Worm (Caenorhabditis elegans) whole organism, L4 larva: Measurements from ENCODE around the gene seip-1.

ENCODE experiments used
- D1046.2 ChIP-seq: fragments of 200-800 bp; sonication (Bioruptor generic); IDR thresholded peaks from 2 replicates; pipeline ENCODE4 v1.3.6; 2022; ENCODE audit warnings: missing genetic modification characterization, missing compliant biosample characterization
- F10B5.3 ChIP-seq: sonication (generic microtip); optimal IDR thresholded peaks from 2 replicates; lab custom pipeline; 2016; ENCODE audit warnings: mild to moderate bottlenecking, missing genetic modification characterization, missing compliant biosample characterization
- F26F4.8 ChIP-seq: fragments of 200-800 bp; sonication (Bioruptor generic); conservative IDR thresholded peaks from 2 replicates; pipeline ENCODE4 v1.3.6; 2022; ENCODE audit warnings: missing genetic modification characterization, missing compliant biosample characterization
- T26A8.4 ChIP-seq: fragments of 200-800 bp; sonication (Bioruptor generic); IDR thresholded peaks from 2 replicates; pipeline ENCODE4 v1.3.6; 2022; ENCODE audit warnings: missing genetic modification characterization, missing compliant biosample characterization
- Y105C5A.15 ChIP-seq: fragments of 200-800 bp; sonication (Bioruptor generic); IDR thresholded peaks from 2 replicates; pipeline ENCODE4 v1.3.6; 2022; ENCODE audit warnings: missing genetic modification characterization, missing compliant biosample characterization
- Y48G9A.11 ChIP-seq: fragments of 200-800 bp; sonication (Bioruptor generic); IDR thresholded peaks from 2 replicates; pipeline ENCODE4 v1.3.6; 2022; ENCODE audit warnings: missing genetic modification reagents, missing genetic modification characterization, missing compliant biosample characterization
- Y5F2A.4 ChIP-seq: fragments of 200-800 bp; sonication (Bioruptor generic); optimal IDR thresholded peaks from 2 replicates; lab custom pipeline; 2018; ENCODE audit warnings: mild to moderate bottlenecking, missing genetic modification characterization, missing compliant biosample characterization
- aha-1 ChIP-seq: fragments of 150-350 bp; peaks from one replicate; lab custom pipeline; 2014; ENCODE audit warnings: missing biosample characterization, missing genetic modification characterization
- aly-2 ChIP-seq: sonication (generic microtip); optimal IDR thresholded peaks from 2 replicates; lab custom pipeline; 2018; ENCODE audit warnings: missing biosample characterization, missing genetic modification characterization
- ama-1 ChIP-seq: fragments of 150-350 bp; optimal IDR thresholded peaks from 2 replicates; lab custom pipeline; 2014; ENCODE audit warnings: inconsistent platforms, mixed read lengths
- arid-1 ChIP-seq: fragments of 200-800 bp; sonication (Bioruptor generic); conservative IDR thresholded peaks from 2 replicates; pipeline ENCODE4 v1.3.6; 2022; ENCODE audit warnings: missing genetic modification reagents, missing genetic modification characterization, missing compliant biosample characterization
- ceh-20 ChIP-seq: fragments of 200-800 bp; sonication (Bioruptor generic); IDR thresholded peaks from 2 replicates; pipeline ENCODE4 v1.3.6; 2022; ENCODE audit warnings: missing genetic modification reagents, missing genetic modification characterization, missing compliant biosample characterization
- ceh-28 ChIP-seq: fragments of 150-350 bp; optimal IDR thresholded peaks from 2 replicates; lab custom pipeline; 2014; ENCODE audit warnings: missing biosample characterization, missing genetic modification reagents, missing genetic modification characterization
- ceh-82 ChIP-seq: sonication (generic microtip); optimal IDR thresholded peaks from 2 replicates; lab custom pipeline; 2017; ENCODE audit warnings: missing biosample characterization, missing genetic modification characterization
- ctbp-1 ChIP-seq: fragments of 200-800 bp; sonication (Bioruptor generic); IDR thresholded peaks from 2 replicates; pipeline ENCODE4 v1.3.6; 2022; ENCODE audit warnings: missing genetic modification reagents, missing genetic modification characterization, missing compliant biosample characterization
- daf-16 ChIP-seq, 3 experiments: sonication (generic microtip); optimal IDR thresholded peaks; 2 replicates each; lab custom pipeline; 2016 to 2017; ENCODE audit warnings: missing genetic modification characterization in 3 of 3, missing genetic modification reagents in 3 of 3, mild to moderate bottlenecking in 2 of 3, missing compliant biosample characterization in 2 of 3, missing biosample characterization in 1 of 3, moderate library complexity in 1 of 3
- daf-19 ChIP-seq: fragments of 200-800 bp; sonication (Bioruptor generic); conservative IDR thresholded peaks from 2 replicates; pipeline ENCODE4 v1.3.6; 2022; ENCODE audit warnings: missing genetic modification characterization, missing compliant biosample characterization
- daf-8 ChIP-seq: fragments of 200-800 bp; sonication (Bioruptor generic); IDR thresholded peaks from 2 replicates; pipeline ENCODE4 v1.3.6; 2022; ENCODE audit warnings: missing genetic modification characterization, missing compliant biosample characterization
- dmd-6 ChIP-seq: fragments of 200-800 bp; sonication (Bioruptor generic); IDR thresholded peaks from 2 replicates; pipeline ENCODE4 v1.3.6; 2022; ENCODE audit warnings: missing genetic modification reagents, missing genetic modification characterization, missing compliant biosample characterization
- dmd-8 ChIP-seq: fragments of 200-800 bp; sonication (Bioruptor generic); IDR thresholded peaks from 2 replicates; pipeline ENCODE4 v1.3.6; 2022; ENCODE audit warnings: missing genetic modification characterization, missing compliant biosample characterization
- dmd-9 ChIP-seq: fragments of 200-800 bp; sonication (Bioruptor generic); IDR thresholded peaks from 2 replicates; pipeline ENCODE4 v1.3.6; 2022; ENCODE audit warnings: missing genetic modification reagents, missing genetic modification characterization, missing compliant biosample characterization
- duxl-1 ChIP-seq: sonication (generic microtip); optimal IDR thresholded peaks from 2 replicates; lab custom pipeline; 2016; ENCODE audit warnings: mild to moderate bottlenecking, missing genetic modification characterization, moderate library complexity, missing compliant biosample characterization; ENCODE audit not compliant: poor library complexity
- egl-27 ChIP-seq: sonication (generic microtip); optimal IDR thresholded peaks from 3 replicates; lab custom pipeline; 2017; ENCODE audit warnings: missing biosample characterization, missing genetic modification reagents, missing genetic modification characterization
- egl-43 ChIP-seq: fragments of 200-800 bp; sonication (Bioruptor generic); IDR thresholded peaks from 2 replicates; pipeline ENCODE4 v1.3.6; 2022; ENCODE audit warnings: missing genetic modification reagents, missing genetic modification characterization, missing compliant biosample characterization
- hlh-11 ChIP-seq: fragments of 200-800 bp; sonication (Bioruptor generic); optimal IDR thresholded peaks from 2 replicates; lab custom pipeline; 2018; ENCODE audit warnings: mild to moderate bottlenecking, missing genetic modification characterization, missing compliant biosample characterization
- hmg-1.1 ChIP-seq: fragments of 200-800 bp; sonication (Bioruptor generic); IDR thresholded peaks from 2 replicates; pipeline ENCODE4 v1.3.6; 2022; ENCODE audit warnings: missing genetic modification reagents, missing genetic modification characterization, missing compliant biosample characterization
- jun-1 ChIP-seq: fragments of 150-350 bp; optimal IDR thresholded peaks from 2 replicates; lab custom pipeline; 2014; ENCODE audit warnings: missing biosample characterization, missing genetic modification reagents, missing genetic modification characterization
- lin-29 ChIP-seq: fragments of 200-800 bp; sonication (Bioruptor generic); IDR thresholded peaks from 2 replicates; pipeline ENCODE4 v1.3.6; 2022; ENCODE audit warnings: missing genetic modification reagents, missing genetic modification characterization, missing compliant biosample characterization
- lin-38 ChIP-seq: fragments of 200-800 bp; sonication (Bioruptor generic); IDR thresholded peaks from 2 replicates; pipeline ENCODE4 v1.3.6; 2022; ENCODE audit warnings: missing genetic modification reagents, missing genetic modification characterization, missing compliant biosample characterization
- lsy-2 ChIP-seq, 2 experiments: fragments of 150-350 bp in 1 of 2; sonication (generic microtip) in 1 of 2; optimal IDR thresholded peaks; 2 replicates each; lab custom pipeline; 2014 to 2017; ENCODE audit warnings: missing biosample characterization in 2 of 2, missing genetic modification characterization in 2 of 2
- mep-1 ChIP-seq: fragments of 150-350 bp; sonication (generic microtip); optimal IDR thresholded peaks from 3 replicates; lab custom pipeline; 2014; ENCODE audit warnings: missing biosample characterization, missing genetic modification characterization
- mxl-2 ChIP-seq: fragments of 200-800 bp; sonication (Bioruptor generic); conservative IDR thresholded peaks from 2 replicates; pipeline ENCODE4 v1.3.6; 2022; ENCODE audit warnings: missing genetic modification reagents, missing genetic modification characterization, missing compliant biosample characterization
- mxl-3 ChIP-seq: fragments of 200-800 bp; sonication (Bioruptor generic); optimal IDR thresholded peaks from 2 replicates; lab custom pipeline; 2018; ENCODE audit warnings: mild to moderate bottlenecking, missing genetic modification characterization, missing compliant biosample characterization
- nhr-111 ChIP-seq: fragments of 200-800 bp; sonication (Bioruptor generic); optimal IDR thresholded peaks from 2 replicates; lab custom pipeline; 2018; ENCODE audit warnings: mild to moderate bottlenecking, missing genetic modification characterization, missing compliant biosample characterization
- nhr-25 ChIP-seq: sonication (generic microtip); optimal IDR thresholded peaks from 2 replicates; lab custom pipeline; 2017; ENCODE audit warnings: missing genetic modification characterization, mild to moderate bottlenecking, missing compliant biosample characterization, antibody characterized with exemption, moderate library complexity, borderline replicate concordance; ENCODE audit not compliant: insufficient read depth
- nhr-28 ChIP-seq: fragments of 150-350 bp; optimal IDR thresholded peaks from 2 replicates; lab custom pipeline; 2014; ENCODE audit warnings: missing biosample characterization, missing genetic modification characterization
- nhr-76 ChIP-seq: fragments of 150-350 bp; optimal IDR thresholded peaks from 2 replicates; lab custom pipeline; 2014; ENCODE audit warnings: missing biosample characterization, missing genetic modification characterization
- nhr-77 ChIP-seq: fragments of 150-350 bp; optimal IDR thresholded peaks from 2 replicates; lab custom pipeline; 2014; ENCODE audit warnings: missing biosample characterization, missing genetic modification characterization
- pha-4 ChIP-seq, 2 experiments: fragments of 150-350 bp in 1 of 2; fragments of 200-800 bp in 1 of 2; sonication (Bioruptor generic) in 1 of 2; IDR thresholded peaks in 1 of 2; optimal IDR thresholded peaks in 1 of 2; 2 replicates each; pipeline versions ENCODE4 v1.3.6 to Lab custom; 2014 to 2022; ENCODE audit warnings: missing genetic modification characterization in 2 of 2, missing genetic modification reagents in 2 of 2, missing biosample characterization in 1 of 2, missing compliant biosample characterization in 1 of 2
- rbr-2 ChIP-seq: sonication (generic microtip); optimal IDR thresholded peaks from 2 replicates; lab custom pipeline; 2016; ENCODE audit warnings: missing genotype, missing genetic modification characterization, missing compliant biosample characterization
- sdz-12 ChIP-seq: fragments of 200-800 bp; sonication (Bioruptor generic); optimal IDR thresholded peaks from 2 replicates; lab custom pipeline; 2018; ENCODE audit warnings: mild to moderate bottlenecking, missing genetic modification characterization, missing compliant biosample characterization
- set-16 ChIP-seq: fragments of 200-800 bp; sonication (Bioruptor generic); IDR thresholded peaks from 2 replicates; pipeline ENCODE4 v1.3.6; 2022; ENCODE audit warnings: missing genetic modification reagents, missing genetic modification characterization, missing compliant biosample characterization
- snpc-1.2 ChIP-seq: fragments of 200-800 bp; sonication (Bioruptor generic); IDR thresholded peaks from 2 replicates; pipeline ENCODE4 v1.3.6; 2022; ENCODE audit warnings: missing genetic modification reagents, missing genetic modification characterization, missing compliant biosample characterization
- tra-1 ChIP-seq: fragments of 200-800 bp; sonication (Bioruptor generic); IDR thresholded peaks from 2 replicates; pipeline ENCODE4 v1.3.6; 2022; ENCODE audit warnings: missing genetic modification reagents, missing genetic modification characterization, missing compliant biosample characterization
- unc-130 ChIP-seq: sonication (generic microtip); optimal IDR thresholded peaks from 2 replicates; lab custom pipeline; 2016; ENCODE audit warnings: missing genetic modification reagents, missing genetic modification characterization, missing compliant biosample characterization
- unc-62 ChIP-seq, 3 experiments: fragments of 150-350 bp in 1 of 3; sonication (generic microtip); optimal IDR thresholded peaks in 2 of 3; peaks in 1 of 3; 1 replicate in 1 of 3; 2 replicates in 2 of 3; lab custom pipeline; 2014 to 2017; ENCODE audit warnings: missing biosample characterization in 3 of 3, missing genetic modification characterization in 3 of 3, missing genetic modification reagents in 3 of 3, missing genotype in 1 of 3
- vab-7 ChIP-seq: fragments of 200-800 bp; sonication (Bioruptor generic); IDR thresholded peaks from 2 replicates; pipeline ENCODE4 v1.3.6; 2022; ENCODE audit warnings: missing genetic modification reagents, missing genetic modification characterization, missing compliant biosample characterization
- zip-2 ChIP-seq: fragments of 150-350 bp; optimal IDR thresholded peaks from 2 replicates; lab custom pipeline; 2014; ENCODE audit warnings: missing biosample characterization, missing genetic modification characterization
- ztf-11 ChIP-seq: fragments of 150-350 bp; optimal IDR thresholded peaks from 2 replicates; lab custom pipeline; 2014; ENCODE audit warnings: missing biosample characterization, missing genetic modification characterization
- ztf-7 ChIP-seq: fragments of 150-350 bp; optimal IDR thresholded peaks from 2 replicates; lab custom pipeline; 2014; ENCODE audit warnings: missing biosample characterization, missing genetic modification characterization

The seip-1 gene

ce11 chrV:6030559-6030975, 22.5 kb downstream of the seip-1 start (continued):
- no peak for TF ChIP-seq nhr-76 (tag; lab: Kevin White, UChicago)
- TF ChIP-seq nhr-77 (tag; lab: Kevin White, UChicago): no peak
- TF ChIP-seq nhr-28 (tag; lab: Kevin White, UChicago): peak; percentile 11
- no peak for TF ChIP-seq egl-43 (GFP tag; lab: Robert Waterston, UW)
- TF ChIP-seq rbr-2 (tag; lab: Kevin White, UChicago): peak; percentile 47
- no peak for TF ChIP-seq arid-1
- TF ChIP-seq daf-8 (GFP tag; lab: Robert Waterston, UW): no peak
- TF ChIP-seq hmg-1.1 (GFP tag; lab: Robert Waterston, UW): 0 out of 2 replicates have a peak, but pooled peaks have one; percentile 16
- TF ChIP-seq F26F4.8: no peak
- TF ChIP-seq lin-29 (GFP tag; lab: Robert Waterston, UW): no peak
- no peak for TF ChIP-seq T26A8.4
- no peak for TF ChIP-seq nhr-25 (tag; lab: Kevin White, UChicago)
- no peak for TF ChIP-seq ztf-11 (tag; lab: Kevin White, UChicago)
- no peak for TF ChIP-seq zip-2 (tag; lab: Kevin White, UChicago)
- TF ChIP-seq duxl-1 (tag; lab: Kevin White, UChicago): no peak
- TF ChIP-seq aha-1 (tag; lab: Kevin White, UChicago): no peak
- peak; percentile 25 for TF ChIP-seq mep-1 (tag; lab: Kevin White, UChicago)
- TF ChIP-seq Y48G9A.11 (GFP tag; lab: Robert Waterston, UW): no peak
- no peak for TF ChIP-seq nhr-111 (GFP tag; lab: Kevin White, UChicago)
- TF ChIP-seq daf-19 (GFP tag; lab: Robert Waterston, UW): no peak
- TF ChIP-seq aly-2 (tag; lab: Kevin White, UChicago): no peak
- TF ChIP-seq tra-1 (GFP tag; lab: Robert Waterston, UW): no peak
- TF ChIP-seq ztf-7: no peak
- no peak for TF ChIP-seq Y105C5A.15
- no peak for TF ChIP-seq egl-27 (tag; lab: Kevin White, UChicago)
- no peak for TF ChIP-seq sdz-12 (GFP tag; lab: Kevin White, UChicago)
- TF ChIP-seq snpc-1.2 (GFP tag; lab: Robert Waterston, UW): no peak
- TF ChIP-seq ctbp-1 (GFP tag; lab: Robert Waterston, UW): 0 out of 2 replicates have a peak, but pooled peaks have one; percentile 65
- no peak for TF ChIP-seq ama-1 (lab: Kevin White, UChicago)
- peak; percentile 56 for TF ChIP-seq hlh-11 (tag; lab: Kevin White, UChicago)
- TF ChIP-seq unc-62 (GFP tag; optimal IDR thresholded peaks at IDR 0.05 in 1 of 2; lab: Kevin White, UChicago): peak in 1 of 2 experiments; percentile 99
- TF ChIP-seq unc-62 (tag; optimal IDR thresholded peaks at IDR 0.05; lab: Kevin White, UChicago): no peak
- no peak for TF ChIP-seq set-16 (GFP tag; lab: Robert Waterston, UW)
- TF ChIP-seq daf-16 (GFP tag; optimal IDR thresholded peaks at IDR 0.05; lab: Kevin White, UChicago): peak in 1 of 2 experiments; percentile 27
- TF ChIP-seq daf-16 (tag; optimal IDR thresholded peaks at IDR 0.05; lab: Kevin White, UChicago): no peak
- no peak for TF ChIP-seq D1046.2 (GFP tag; lab: Robert Waterston, UW)
- peak; percentile 12 to 42 for TF ChIP-seq lsy-2 (tag; optimal IDR thresholded peaks at IDR 0.05; lab: Kevin White, UChicago)
- no peak for TF ChIP-seq dmd-8 (GFP tag; lab: Robert Waterston, UW)
- TF ChIP-seq Y5F2A.4 (GFP tag; lab: Kevin White, UChicago): no peak
- TF ChIP-seq mxl-3: no peak
- TF ChIP-seq mxl-2 (GFP tag; lab: Robert Waterston, UW): no peak
- TF ChIP-seq vab-7 (GFP tag; lab: Robert Waterston, UW): no peak
- TF ChIP-seq unc-130 (GFP tag; lab: Kevin White, UChicago): no peak
- TF ChIP-seq ceh-82 (tag; lab: Kevin White, UChicago): no peak
- TF ChIP-seq F10B5.3: no peak
- TF ChIP-seq jun-1 (tag; lab: Kevin White, UChicago): no peak
- no peak for TF ChIP-seq lin-38 (GFP tag; lab: Robert Waterston, UW)
- no peak for TF ChIP-seq pha-4 (GFP tag; IDR thresholded peaks at IDR 0.05; lab: Robert Waterston, UW)
- no peak for TF ChIP-seq pha-4 (tag; optimal IDR thresholded peaks at IDR 0.05; lab: Kevin White, UChicago)
- TF ChIP-seq dmd-9: no peak
- TF ChIP-seq dmd-6 (GFP tag; lab: Robert Waterston, UW): 0 out of 2 replicates have a peak, but pooled peaks have one; percentile 8
- TF ChIP-seq ceh-28 (tag; lab: Kevin White, UChicago): no peak
- no peak for TF ChIP-seq ceh-20
